Fruit fly (Drosophila melanogaster) S2 (cell line): ENCODE measurements around the gene Ubc84D.

Experiments used
- CG8478 ChIP-seq: fragments of >200 bp; optimal IDR thresholded peaks from 2 replicates; lab custom pipeline; 2018
- CTCF ChIP-seq, 2 experiments: fragments of >200 bp; optimal IDR thresholded peaks; 2 replicates each; lab custom pipeline; 2018

dm6 chr3R:7548808-7549744 lies 29.8 kb upstream of the Ubc84D start, which contains the start of gene alpha-Est1:
- TF ChIP-seq CTCF (optimal IDR thresholded peaks at IDR 0.05; lab: Kevin White, UChicago) (no peak), CG8478 (no peak)
